Worm (Caenorhabditis elegans): ENCODE data around the gene osta-2.

The osta-2 gene

ce11 chrII:5745088-5745487 lies 37.6 kb downstream of the osta-2 start, which contains the start of gene F10C1.9:
TSS of gene F10C1.9 (minus strand) at chrII:5745284.
- TF ChIP-seq lin-32 (GFP tag; optimal IDR thresholded peaks at IDR 0.05) (no peak), nhr-2 (tag; optimal IDR thresholded peaks at IDR 0.05) (peak; percentile 88), zip-8 (tag; optimal IDR thresholded peaks at IDR 0.05) (peak; percentile 95), nhr-76 (tag; optimal IDR thresholded peaks at IDR 0.05) (no peak)

- TF ChIP-seq unc-39 (tag; optimal IDR thresholded peaks at IDR 0.05) = no peak
- TF ChIP-seq blmp-1 (tag; optimal IDR thresholded peaks at IDR 0.05) = no peak
- TF ChIP-seq pha-4 (tag; optimal IDR thresholded peaks at IDR 0.05) = no peak
- TF ChIP-seq mep-1 (tag; optimal IDR thresholded peaks at IDR 0.05) = no peak
- no peak for TF ChIP-seq ceh-83 (GFP tag; optimal IDR thresholded peaks at IDR 0.05)
- TF ChIP-seq snpc-4 (tag; optimal IDR thresholded peaks at IDR 0.05) = no peak
- TF ChIP-seq ces-1 (GFP tag; optimal IDR thresholded peaks at IDR 0.05) = no peak
- TF ChIP-seq ceh-43 (GFP tag; optimal IDR thresholded peaks at IDR 0.05) = no peak
- TF ChIP-seq flh-1 (GFP tag; optimal IDR thresholded peaks at IDR 0.05) = no peak
- TF ChIP-seq nhr-76 (tag; optimal IDR thresholded peaks at IDR 0.05) = no peak
- TF ChIP-seq drap-1 (GFP tag; optimal IDR thresholded peaks at IDR 0.05) = no peak
- no peak for TF ChIP-seq nhr-2 (tag; optimal IDR thresholded peaks at IDR 0.05)
- TF ChIP-seq mab-5 (tag; optimal IDR thresholded peaks at IDR 0.05) = no peak
- no peak for TF ChIP-seq sem-2 (GFP tag; optimal IDR thresholded peaks at IDR 0.05)
- no peak for TF ChIP-seq sptf-1 (tag; optimal IDR thresholded peaks at IDR 0.05)
- no peak for TF ChIP-seq zip-8 (tag; optimal IDR thresholded peaks at IDR 0.05)
- TF ChIP-seq unc-120 (tag; optimal IDR thresholded peaks at IDR 0.05; ENCODE audit: poor library complexity, severe bottlenecking) = no peak
These were observed 39.8 kb downstream of the osta-2 start for ce11 chrII:5747312-5747711.

- no peak for TF ChIP-seq cnd-1 (tag; optimal IDR thresholded peaks at IDR 0.05)
These were observed 40.9 kb downstream of the osta-2 start for ce11 chrII:5748395-5748794.

ce11 chrII:5749733-5750238 lies 42.3 kb downstream of the osta-2 start, which contains the start of gene ifb-2:
TSS of gene ifb-2 (plus strand) at chrII:5750188.
- TF ChIP-seq blmp-1 (tag; optimal IDR thresholded peaks at IDR 0.05) (no peak), M03D4.4 (tag; optimal IDR thresholded peaks at IDR 0.05) (no peak), lin-32 (GFP tag; optimal IDR thresholded peaks at IDR 0.05) (no peak), mab-5 (tag; optimal IDR thresholded peaks at IDR 0.05) (no peak), nhr-2 (tag; optimal IDR thresholded peaks at IDR 0.05) (no peak), unc-62 (GFP tag; optimal IDR thresholded peaks at IDR 0.05) (no peak), ceh-39 (tag; optimal IDR thresholded peaks at IDR 0.05) (no peak), tbx-8 (GFP tag; optimal IDR thresholded peaks at IDR 0.05) (no peak), lsy-2 (tag; optimal IDR thresholded peaks at IDR 0.05) (no peak), ztf-11 (tag; optimal IDR thresholded peaks at IDR 0.05) (no peak), sem-2 (GFP tag; optimal IDR thresholded peaks at IDR 0.05) (no peak), lin-13 (tag; optimal IDR thresholded peaks at IDR 0.05) (no peak), cnd-1 (tag; optimal IDR thresholded peaks at IDR 0.05) (no peak), pha-4 (tag; optimal IDR thresholded peaks at IDR 0.05) (no peak), nhr-76 (tag; optimal IDR thresholded peaks at IDR 0.05) (no peak), unc-39 (tag; optimal IDR thresholded peaks at IDR 0.05) (no peak), ces-1 (GFP tag; optimal IDR thresholded peaks at IDR 0.05) (no peak), flh-1 (GFP tag; optimal IDR thresholded peaks at IDR 0.05) (no peak), ceh-43 (GFP tag; optimal IDR thresholded peaks at IDR 0.05) (no peak), nhr-12 (tag; optimal IDR thresholded peaks at IDR 0.05) (no peak)

- no peak for TF ChIP-seq mls-2 (tag; optimal IDR thresholded peaks at IDR 0.05)
- no peak for TF ChIP-seq ceh-39 (tag; optimal IDR thresholded peaks at IDR 0.05)
- TF ChIP-seq elt-3 (tag; optimal IDR thresholded peaks at IDR 0.05) = no peak
These were observed 43.9 kb downstream of the osta-2 start for ce11 chrII:5751353-5751752.

ce11 chrII:5754168-5754567 lies 46.7 kb downstream of the osta-2 start, which contains the start of gene F10C1.8:
TSS of gene F10C1.8 (plus strand) at chrII:5754468.
- TF ChIP-seq ceh-43 (GFP tag; optimal IDR thresholded peaks at IDR 0.05) (no peak), mep-1 (tag; optimal IDR thresholded peaks at IDR 0.05) (no peak), unc-39 (tag; optimal IDR thresholded peaks at IDR 0.05) (no peak), unc-62 (GFP tag; optimal IDR thresholded peaks at IDR 0.05) (no peak), nhr-12 (tag; optimal IDR thresholded peaks at IDR 0.05) (no peak), lsy-2 (tag; optimal IDR thresholded peaks at IDR 0.05) (no peak), nhr-2 (tag; optimal IDR thresholded peaks at IDR 0.05) (no peak), ceh-39 (tag; optimal IDR thresholded peaks at IDR 0.05) (no peak), nhr-28 (tag; optimal IDR thresholded peaks at IDR 0.05) (no peak), ham-2 (GFP tag; optimal IDR thresholded peaks at IDR 0.05) (no peak), ceh-83 (GFP tag; optimal IDR thresholded peaks at IDR 0.05) (no peak), blmp-1 (tag; optimal IDR thresholded peaks at IDR 0.05) (no peak), cnd-1 (tag; optimal IDR thresholded peaks at IDR 0.05) (no peak), bed-3 (GFP tag; optimal IDR thresholded peaks at IDR 0.05) (no peak), M03D4.4 (tag; optimal IDR thresholded peaks at IDR 0.05) (no peak)
